Fruit fly (Drosophila melanogaster): ENCODE measurements around the gene Hs3st-B.

DNA sequence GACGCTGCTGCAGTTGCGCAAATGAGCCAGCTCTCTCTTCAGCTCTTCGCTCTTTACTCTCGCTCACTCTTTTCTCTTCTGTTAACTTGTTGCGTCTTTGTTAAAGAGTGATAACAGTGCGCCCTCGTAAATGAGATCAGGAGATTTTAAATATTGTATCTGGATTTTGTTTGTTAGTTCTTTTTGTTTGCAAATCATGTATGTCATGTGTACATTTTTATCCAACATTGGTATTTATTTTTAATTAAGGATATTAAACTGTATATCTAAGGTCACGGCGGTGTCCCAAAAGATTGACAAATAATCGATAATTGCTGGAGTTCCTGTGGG lies 50.3 kb downstream of the Hs3st-B start:
- TF ChIP-seq CG6254 (GFP tag; optimal IDR thresholded peaks at IDR 0.05) (no peak), Mes4 (GFP tag; optimal IDR thresholded peaks at IDR 0.05) (no peak), CG3163 (GFP tag; optimal IDR thresholded peaks at IDR 0.05) (peak; percentile 98), run (tag; optimal IDR thresholded peaks at IDR 0.05) (no peak), CG3838 (GFP tag; optimal IDR thresholded peaks at IDR 0.05) (peak; percentile 3), CG11560 (tag; IDR thresholded peaks at IDR 0.05) (no peak), MESR4 (GFP tag; optimal IDR thresholded peaks at IDR 0.05) (no peak)
